Worm (Caenorhabditis elegans) whole organism, mixed stage, embryonic: ENCODE results near the gene C24H12.6.

Experiments
- M03D4.4 ChIP-seq: sonication (generic microtip); optimal IDR thresholded peaks from 2 replicates; lab custom pipeline; 2017; ENCODE audit warnings: mild to moderate bottlenecking, missing genetic modification characterization, missing compliant biosample characterization
- bed-3 ChIP-seq: fragments of 200-800 bp; sonication (Bioruptor generic); optimal IDR thresholded peaks from 3 replicates; lab custom pipeline; 2018; ENCODE audit warnings: mild to moderate bottlenecking, missing genetic modification characterization, moderate library complexity, missing compliant biosample characterization
- blmp-1 ChIP-seq: fragments of 150-350 bp; optimal IDR thresholded peaks from 2 replicates; lab custom pipeline; 2014; ENCODE audit warnings: missing biosample characterization, missing genetic modification characterization
- ceh-39 ChIP-seq: fragments of 150-350 bp; optimal IDR thresholded peaks from 2 replicates; lab custom pipeline; 2014; ENCODE audit warnings: missing biosample characterization, missing genetic modification characterization
- ces-1 ChIP-seq: fragments of 150-350 bp; optimal IDR thresholded peaks from 2 replicates; lab custom pipeline; 2014; ENCODE audit warnings: missing biosample characterization, missing genetic modification reagents, missing genetic modification characterization
- cnd-1 ChIP-seq: fragments of 200-800 bp; sonication (Bioruptor generic); optimal IDR thresholded peaks from 2 replicates; lab custom pipeline; 2018; ENCODE audit warnings: mild to moderate bottlenecking, missing genetic modification characterization, missing compliant biosample characterization
- drap-1 ChIP-seq: fragments of 200-800 bp; sonication (Bioruptor generic); optimal IDR thresholded peaks from 3 replicates; lab custom pipeline; 2018; ENCODE audit warnings: mild to moderate bottlenecking, missing genetic modification characterization, missing compliant biosample characterization
- elt-1 ChIP-seq: sonication (generic microtip); optimal IDR thresholded peaks from 2 replicates; lab custom pipeline; 2017; ENCODE audit warnings: missing genetic modification characterization, mild to moderate bottlenecking, missing compliant biosample characterization, antibody characterized with exemption, moderate library complexity, borderline replicate concordance; ENCODE audit not compliant: insufficient read depth
- elt-3 ChIP-seq: fragments of 150-350 bp; optimal IDR thresholded peaks from 2 replicates; lab custom pipeline; 2014; ENCODE audit warnings: missing biosample characterization, missing genetic modification characterization
- flh-1 ChIP-seq: fragments of 200-800 bp; sonication (Bioruptor generic); optimal IDR thresholded peaks from 2 replicates; lab custom pipeline; 2018; ENCODE audit warnings: mild to moderate bottlenecking, missing genetic modification characterization, moderate library complexity, missing compliant biosample characterization
- ham-2 ChIP-seq: fragments of 200-800 bp; sonication (Bioruptor generic); optimal IDR thresholded peaks from 2 replicates; lab custom pipeline; 2018; ENCODE audit warnings: mild to moderate bottlenecking, missing genetic modification characterization, missing compliant biosample characterization
- lin-32 ChIP-seq: fragments of 200-800 bp; sonication (Bioruptor generic); optimal IDR thresholded peaks from 2 replicates; lab custom pipeline; 2018; ENCODE audit warnings: mild to moderate bottlenecking, missing genetic modification characterization, missing compliant biosample characterization
- lsy-2 ChIP-seq: fragments of 150-350 bp; optimal IDR thresholded peaks from 2 replicates; lab custom pipeline; 2014; ENCODE audit warnings: missing biosample characterization, missing genetic modification characterization
- mab-5 ChIP-seq: fragments of 150-350 bp; optimal IDR thresholded peaks from 2 replicates; lab custom pipeline; 2014; ENCODE audit warnings: missing biosample characterization, missing genetic modification characterization
- mep-1 ChIP-seq: fragments of 150-350 bp; optimal IDR thresholded peaks from 2 replicates; lab custom pipeline; 2017; ENCODE audit warnings: missing biosample characterization, missing genetic modification reagents, missing genetic modification characterization, inconsistent platforms
- mls-2 ChIP-seq: sonication (generic microtip); optimal IDR thresholded peaks from 2 replicates; lab custom pipeline; 2016; ENCODE audit warnings: mild to moderate bottlenecking, missing genetic modification characterization, moderate library complexity, missing compliant biosample characterization
- nhr-12 ChIP-seq: fragments of 150-350 bp; optimal IDR thresholded peaks from 2 replicates; lab custom pipeline; 2014; ENCODE audit warnings: missing biosample characterization, missing genetic modification characterization
- nhr-2 ChIP-seq: fragments of 150-350 bp; optimal IDR thresholded peaks from 2 replicates; lab custom pipeline; 2014; ENCODE audit warnings: missing biosample characterization, missing genetic modification characterization
- nhr-237 ChIP-seq: fragments of 150-350 bp; optimal IDR thresholded peaks from 2 replicates; lab custom pipeline; 2014; ENCODE audit warnings: missing biosample characterization, missing genetic modification characterization
- nhr-28 ChIP-seq: fragments of 150-350 bp; optimal IDR thresholded peaks from 2 replicates; lab custom pipeline; 2014; ENCODE audit warnings: missing biosample characterization, missing genetic modification characterization
- nhr-76 ChIP-seq: sonication (generic microtip); optimal IDR thresholded peaks from 2 replicates; lab custom pipeline; 2017; ENCODE audit warnings: missing biosample characterization, missing genetic modification characterization
- pha-4 ChIP-seq: fragments of 150-350 bp; optimal IDR thresholded peaks from 2 replicates; lab custom pipeline; 2018; ENCODE audit warnings: missing biosample characterization, missing genetic modification reagents, missing genetic modification characterization
- sem-2 ChIP-seq: fragments of 200-800 bp; sonication (Bioruptor generic); optimal IDR thresholded peaks from 2 replicates; lab custom pipeline; 2018; ENCODE audit warnings: mild to moderate bottlenecking, missing genetic modification characterization, missing compliant biosample characterization
- sptf-1 ChIP-seq: sonication (generic microtip); optimal IDR thresholded peaks from 2 replicates; lab custom pipeline; 2017; ENCODE audit warnings: mild to moderate bottlenecking, missing genetic modification characterization, moderate library complexity, missing compliant biosample characterization
- tbx-8 ChIP-seq: fragments of 200-800 bp; sonication (Bioruptor generic); optimal IDR thresholded peaks from 2 replicates; lab custom pipeline; 2018; ENCODE audit warnings: mild to moderate bottlenecking, missing genetic modification characterization, moderate library complexity, missing compliant biosample characterization
- unc-120 ChIP-seq: sonication (generic microtip); optimal IDR thresholded peaks from 2 replicates; lab custom pipeline; 2017; ENCODE audit warnings: missing genetic modification characterization, missing compliant biosample characterization; ENCODE audit not compliant: poor library complexity, severe bottlenecking
- unc-39 ChIP-seq: fragments of 150-350 bp; optimal IDR thresholded peaks from 2 replicates; lab custom pipeline; 2014; ENCODE audit warnings: missing biosample characterization, missing genetic modification characterization
- zip-8 ChIP-seq: fragments of 150-350 bp; optimal IDR thresholded peaks from 2 replicates; lab custom pipeline; 2014; ENCODE audit warnings: missing biosample characterization, missing genetic modification characterization

Gene C24H12.6

ce11 chrII:371549-371948, 47.1 kb downstream of the C24H12.6 start:
- no peak for TF ChIP-seq unc-39
- no peak for TF ChIP-seq ces-1 (GFP tag; lab: Kevin White, UChicago)
- no peak for TF ChIP-seq drap-1 (GFP tag; lab: Kevin White, UChicago)
- TF ChIP-seq nhr-237 = no peak
- no peak for TF ChIP-seq bed-3 (GFP tag; lab: Kevin White, UChicago)
- no peak for TF ChIP-seq ceh-39 (tag; lab: Kevin White, UChicago)
- TF ChIP-seq flh-1 (GFP tag; lab: Kevin White, UChicago) = no peak
- TF ChIP-seq lsy-2 (tag; lab: Kevin White, UChicago) = no peak
- TF ChIP-seq elt-1 = no peak
- no peak for TF ChIP-seq unc-120 (tag; lab: Kevin White, UChicago)
- no peak for TF ChIP-seq ham-2 (GFP tag; lab: Kevin White, UChicago)
- no peak for TF ChIP-seq M03D4.4 (tag; lab: Kevin White, UChicago)
- TF ChIP-seq nhr-12 (tag; lab: Kevin White, UChicago) = no peak
- TF ChIP-seq sem-2 (GFP tag; lab: Kevin White, UChicago) = no peak
- no peak for TF ChIP-seq mab-5 (tag; lab: Kevin White, UChicago)
- no peak for TF ChIP-seq mls-2 (tag; lab: Kevin White, UChicago)
- no peak for TF ChIP-seq cnd-1 (tag; lab: Kevin White, UChicago)
- no peak for TF ChIP-seq tbx-8 (GFP tag; lab: Kevin White, UChicago)

ce11 chrII:370394-370793, 48.3 kb downstream of the C24H12.6 start:
- no peak for TF ChIP-seq drap-1 (GFP tag; lab: Kevin White, UChicago)
- no peak for TF ChIP-seq bed-3 (GFP tag; lab: Kevin White, UChicago)
- TF ChIP-seq nhr-12 (tag; lab: Kevin White, UChicago) = no peak
- no peak for TF ChIP-seq sem-2 (GFP tag; lab: Kevin White, UChicago)
- TF ChIP-seq ham-2 (GFP tag; lab: Kevin White, UChicago) = no peak
- no peak for TF ChIP-seq nhr-2 (tag; lab: Kevin White, UChicago)
- TF ChIP-seq lin-32 (GFP tag; lab: Kevin White, UChicago) = no peak
- TF ChIP-seq tbx-8 (GFP tag; lab: Kevin White, UChicago) = no peak
- no peak for TF ChIP-seq flh-1 (GFP tag; lab: Kevin White, UChicago)
- no peak for TF ChIP-seq unc-39
- TF ChIP-seq pha-4 (tag; lab: Kevin White, UChicago) = no peak

- TF ChIP-seq ceh-39 (tag; lab: Kevin White, UChicago) (no peak), blmp-1 (tag; lab: Kevin White, UChicago) (no peak), elt-3 (tag; lab: Kevin White, UChicago) (no peak), nhr-76 (tag; lab: Kevin White, UChicago) (no peak), tbx-8 (GFP tag; lab: Kevin White, UChicago) (no peak), M03D4.4 (tag; lab: Kevin White, UChicago) (no peak), elt-1 (no peak), nhr-28 (no peak), mep-1 (no peak), unc-120 (tag; lab: Kevin White, UChicago) (no peak), sptf-1 (no peak), nhr-12 (tag; lab: Kevin White, UChicago) (no peak), zip-8 (no peak), drap-1 (GFP tag; lab: Kevin White, UChicago) (no peak)
Measured at ce11 chrII:367455-367854, 51.2 kb downstream of the C24H12.6 start, which contains the start of gene ptr-3. Gene ptr-3, minus strand, starts transcription at chrII:367555.
